Fruit fly (Drosophila melanogaster) whole organism, embryonic: ENCODE data around the gene scramb1.

Experiments
- Antp ChIP-seq: fragments of 200-800 bp; sonication (Bioruptor generic); optimal IDR thresholded peaks from 3 replicates; lab custom pipeline; 2016; ENCODE audit warnings: missing biosample characterization, missing genetic modification characterization
- Bgb ChIP-seq: fragments of 200-800 bp; sonication (Bioruptor generic); IDR thresholded peaks from 2 replicates; pipeline ENCODE4 v1.3.6; 2022; ENCODE audit warnings: missing biosample characterization, missing genetic modification characterization; ENCODE audit not compliant: partially characterized antibody
- CG10654 ChIP-seq: fragments of 200-800 bp; sonication (Bioruptor generic); optimal IDR thresholded peaks from 2 replicates; lab custom pipeline; 2016; ENCODE audit warnings: missing biosample characterization, missing genetic modification characterization
- CG11093 ChIP-seq: fragments of 200-800 bp; sonication (Bioruptor generic); IDR thresholded peaks from 3 replicates; pipeline ENCODE4 v1.3.6; 2022; ENCODE audit warnings: missing biosample characterization, missing genetic modification characterization
- CG12104 ChIP-seq: fragments of 200-800 bp; sonication (Bioruptor generic); optimal IDR thresholded peaks from 3 replicates; lab custom pipeline; 2016; ENCODE audit warnings: missing biosample characterization, missing genetic modification characterization
- CG12155 ChIP-seq: fragments of 200-800 bp; sonication (Bioruptor generic); optimal IDR thresholded peaks from 3 replicates; lab custom pipeline; 2016; ENCODE audit warnings: missing biosample characterization, missing genetic modification characterization
- CG1647 ChIP-seq: fragments of 200-800 bp; sonication (Bioruptor generic); optimal IDR thresholded peaks from 3 replicates; lab custom pipeline; 2016; ENCODE audit warnings: missing biosample characterization, missing genetic modification characterization
- CG16815 ChIP-seq: fragments of 200-800 bp; sonication (Bioruptor generic); optimal IDR thresholded peaks from 3 replicates; lab custom pipeline; 2017; ENCODE audit warnings: missing biosample characterization, mild to moderate bottlenecking, missing genetic modification characterization
- CG17328 ChIP-seq: fragments of 200-800 bp; sonication (Bioruptor generic); IDR thresholded peaks from 2 replicates; pipeline ENCODE4 v1.3.6; 2022; ENCODE audit warnings: missing biosample characterization, missing genetic modification characterization
- CG18619 ChIP-seq: fragments of 200-800 bp; sonication (Bioruptor generic); optimal IDR thresholded peaks from 3 replicates; lab custom pipeline; 2017; ENCODE audit warnings: missing biosample characterization, mild to moderate bottlenecking, missing genetic modification characterization
- CG3281 ChIP-seq: fragments of 200-800 bp; sonication (Bioruptor generic); optimal IDR thresholded peaks from 3 replicates; lab custom pipeline; 2017; ENCODE audit warnings: missing biosample characterization, mild to moderate bottlenecking, missing genetic modification characterization
- CG4424 ChIP-seq: fragments of 200-800 bp; sonication (Bioruptor generic); optimal IDR thresholded peaks from 3 replicates; lab custom pipeline; 2016; ENCODE audit warnings: missing biosample characterization, missing genetic modification characterization
- CG4707 ChIP-seq: fragments of 200-800 bp; sonication (Bioruptor generic); optimal IDR thresholded peaks from 2 replicates; lab custom pipeline; 2018; ENCODE audit warnings: missing biosample characterization, mild to moderate bottlenecking, missing genetic modification characterization, moderate library complexity
- CG6854 ChIP-seq: fragments of 200-800 bp; sonication (Bioruptor generic); optimal IDR thresholded peaks from 3 replicates; lab custom pipeline; 2017; ENCODE audit warnings: missing biosample characterization, mild to moderate bottlenecking, missing genetic modification characterization
- CG8290 ChIP-seq, 3 experiments: fragments of 200-800 bp; sonication (Bioruptor generic); optimal IDR thresholded peaks; 2 replicates each; lab custom pipeline; 2016 to 2019; ENCODE audit warnings: missing biosample characterization in 3 of 3, missing genetic modification characterization in 3 of 3, mild to moderate bottlenecking in 2 of 3, moderate library complexity in 1 of 3
- CTCF ChIP-seq: fragments of 200-800 bp; sonication (Bioruptor generic); optimal IDR thresholded peaks from 2 replicates; lab custom pipeline; 2017; ENCODE audit warnings: missing biosample characterization, mild to moderate bottlenecking, missing genetic modification characterization, moderate library complexity
- Chrac-16 ChIP-seq: fragments of 200-800 bp; sonication (Bioruptor generic); optimal IDR thresholded peaks from 3 replicates; lab custom pipeline; 2016; ENCODE audit warnings: missing biosample characterization, missing genetic modification characterization
- CoRest ChIP-seq: fragments of 200-800 bp; sonication (Bioruptor generic); optimal IDR thresholded peaks from 3 replicates; lab custom pipeline; 2018; ENCODE audit warnings: missing biosample characterization, mild to moderate bottlenecking, missing genetic modification characterization, moderate library complexity
- Dad ChIP-seq: fragments of 200-800 bp; sonication (Bioruptor generic); optimal IDR thresholded peaks from 3 replicates; lab custom pipeline; 2016; ENCODE audit warnings: missing biosample characterization, missing genetic modification characterization
- Dbx ChIP-seq: fragments of 200-800 bp; sonication (Bioruptor generic); IDR thresholded peaks from 3 replicates; pipeline ENCODE4 v1.3.6; 2022; ENCODE audit warnings: missing biosample characterization, missing genetic modification characterization
- E2f1 ChIP-seq: fragments of 200-800 bp; sonication (Bioruptor generic); IDR thresholded peaks from 2 replicates; pipeline ENCODE4 v1.3.6; 2022; ENCODE audit warnings: missing biosample characterization, missing genetic modification characterization
- Ets65A ChIP-seq: fragments of 200-800 bp; sonication (Bioruptor generic); peaks from one replicate; lab custom pipeline; 2016; ENCODE audit warnings: missing biosample characterization, missing genetic modification characterization
- Hmr ChIP-seq: fragments of 200-800 bp; sonication (Bioruptor generic); optimal IDR thresholded peaks from 3 replicates; lab custom pipeline; 2017; ENCODE audit warnings: mild to moderate bottlenecking, missing biosample characterization, missing genetic modification reagents, missing genetic modification characterization
- Hr3 ChIP-seq: fragments of 200-800 bp; sonication (Bioruptor generic); optimal IDR thresholded peaks from 3 replicates; lab custom pipeline; 2016; ENCODE audit warnings: missing biosample characterization, missing genetic modification characterization
- MESR4 ChIP-seq: fragments of 200-800 bp; sonication (Bioruptor generic); optimal IDR thresholded peaks from 2 replicates; lab custom pipeline; 2018; ENCODE audit warnings: missing biosample characterization, mild to moderate bottlenecking, missing genetic modification characterization, moderate library complexity
- MTF-1 ChIP-seq: fragments of 200-800 bp; sonication (Bioruptor generic); optimal IDR thresholded peaks from 2 replicates; lab custom pipeline; 2018; ENCODE audit warnings: missing biosample characterization, mild to moderate bottlenecking, missing genetic modification characterization, borderline replicate concordance
- Oaz ChIP-seq: fragments of 200-800 bp; sonication (Bioruptor generic); IDR thresholded peaks from 2 replicates; pipeline ENCODE4 v1.3.6; 2022; ENCODE audit warnings: missing biosample characterization, missing genetic modification characterization
- Ravus ChIP-seq: fragments of 200-800 bp; sonication (Bioruptor generic); IDR thresholded peaks from 2 replicates; pipeline ENCODE4 v1.3.6; 2022; ENCODE audit warnings: missing biosample characterization, missing genetic modification characterization
- Rx ChIP-seq: fragments of 200-800 bp; sonication (Bioruptor generic); IDR thresholded peaks from 2 replicates; pipeline ENCODE4 v1.3.6; 2022; ENCODE audit warnings: missing biosample characterization, missing genetic modification characterization
- Sox102F ChIP-seq: fragments of 200-800 bp; sonication (Bioruptor generic); optimal IDR thresholded peaks from 2 replicates; lab custom pipeline; 2018; ENCODE audit warnings: missing biosample characterization, mild to moderate bottlenecking, missing genetic modification characterization, moderate library complexity
- Xrp1 ChIP-seq: fragments of 200-800 bp; sonication (Bioruptor generic); IDR thresholded peaks from 2 replicates; pipeline ENCODE4 v1.3.6; 2022; ENCODE audit warnings: missing biosample characterization, missing genetic modification characterization
- aop ChIP-seq: fragments of 200-800 bp; sonication (Bioruptor generic); IDR thresholded peaks from 2 replicates; pipeline ENCODE4 v1.3.6; 2022; ENCODE audit warnings: missing biosample characterization, missing genetic modification characterization
- ap ChIP-seq: fragments of 200-800 bp; sonication (Bioruptor generic); IDR thresholded peaks from 2 replicates; pipeline ENCODE4 v1.3.6; 2022; ENCODE audit warnings: missing biosample characterization, missing genetic modification characterization
- ash1 ChIP-seq: fragments of 200-800 bp; sonication (Bioruptor generic); optimal IDR thresholded peaks from 2 replicates; lab custom pipeline; 2018; ENCODE audit warnings: missing biosample characterization, mild to moderate bottlenecking, missing genetic modification characterization
- croc ChIP-seq: fragments of 200-800 bp; sonication (Bioruptor generic); conservative IDR thresholded peaks from 3 replicates; pipeline ENCODE4 v1.3.6; 2022; ENCODE audit warnings: missing biosample characterization, missing genetic modification characterization
- da ChIP-seq: fragments of 200-800 bp; sonication (Bioruptor generic); optimal IDR thresholded peaks from 2 replicates; lab custom pipeline; 2016; ENCODE audit warnings: missing biosample characterization, missing genetic modification characterization
- danr ChIP-seq: fragments of 200-800 bp; sonication (Bioruptor generic); IDR thresholded peaks from 2 replicates; pipeline ENCODE4 v1.3.6; 2022; ENCODE audit warnings: missing biosample characterization, missing genetic modification characterization
- dati ChIP-seq: fragments of 200-800 bp; sonication (Bioruptor generic); IDR thresholded peaks from 2 replicates; pipeline ENCODE4 v1.3.6; 2022; ENCODE audit warnings: missing biosample characterization, missing genetic modification characterization
- dpn ChIP-seq, 2 experiments: fragments of 200-800 bp; sonication (Bioruptor generic); optimal IDR thresholded peaks; 3 replicates each; lab custom pipeline; 2016; ENCODE audit warnings: missing biosample characterization in 2 of 2, missing genetic modification characterization in 2 of 2
- eve ChIP-seq, 2 experiments: fragments of >200 bp; optimal IDR thresholded peaks; 2 replicates each; lab custom pipeline; 2017; ENCODE audit warnings: missing biosample characterization in 2 of 2, missing genetic modification characterization in 2 of 2
- fd64A ChIP-seq: fragments of 200-800 bp; sonication (Bioruptor generic); optimal IDR thresholded peaks from 3 replicates; lab custom pipeline; 2018; ENCODE audit warnings: missing biosample characterization, mild to moderate bottlenecking, missing genetic modification characterization
- gro ChIP-seq: fragments of 200-800 bp; sonication (Bioruptor generic); optimal IDR thresholded peaks from 2 replicates; lab custom pipeline; 2016; ENCODE audit warnings: missing biosample characterization, missing genetic modification characterization
- insv ChIP-seq, 2 experiments: fragments of 200-800 bp; sonication (Bioruptor generic); optimal IDR thresholded peaks; 3 replicates each; lab custom pipeline; 2016 to 2018; ENCODE audit warnings: missing biosample characterization in 2 of 2, missing genetic modification characterization in 2 of 2
- jing ChIP-seq: fragments of 200-800 bp; sonication (Bioruptor generic); optimal IDR thresholded peaks from 2 replicates; lab custom pipeline; 2018; ENCODE audit warnings: missing biosample characterization, mild to moderate bottlenecking, missing genetic modification characterization
- jumu ChIP-seq: fragments of 200-800 bp; sonication (Bioruptor generic); optimal IDR thresholded peaks from 3 replicates; lab custom pipeline; 2016; ENCODE audit warnings: missing biosample characterization, missing genetic modification characterization
- mirr ChIP-seq: fragments of 200-800 bp; sonication (Bioruptor generic); optimal IDR thresholded peaks from 3 replicates; lab custom pipeline; 2018; ENCODE audit warnings: missing biosample characterization, mild to moderate bottlenecking, missing genetic modification characterization
- nau ChIP-seq: fragments of 200-800 bp; sonication (Bioruptor generic); optimal IDR thresholded peaks from 3 replicates; lab custom pipeline; 2017; ENCODE audit warnings: missing biosample characterization, mild to moderate bottlenecking, missing genetic modification characterization, missing genetic modification reagents
- pfk ChIP-seq: fragments of 200-800 bp; sonication (Bioruptor generic); optimal IDR thresholded peaks from 2 replicates; lab custom pipeline; 2018; ENCODE audit warnings: missing biosample characterization, mild to moderate bottlenecking, missing genetic modification characterization, moderate library complexity
- scrt ChIP-seq: fragments of 200-800 bp; sonication (Bioruptor generic); optimal IDR thresholded peaks from 2 replicates; lab custom pipeline; 2018; ENCODE audit warnings: missing biosample characterization, mild to moderate bottlenecking, missing genetic modification characterization, moderate library complexity
- sens ChIP-seq: fragments of 200-800 bp; sonication (Bioruptor generic); peaks from one replicate; lab custom pipeline; 2016; ENCODE audit warnings: missing biosample characterization, missing genetic modification characterization
- slp2 ChIP-seq: fragments of 200-800 bp; sonication (Bioruptor generic); optimal IDR thresholded peaks from 2 replicates; lab custom pipeline; 2016; ENCODE audit warnings: missing biosample characterization, missing genetic modification characterization
- stwl ChIP-seq: fragments of 200-800 bp; sonication (Bioruptor generic); optimal IDR thresholded peaks from 3 replicates; lab custom pipeline; 2018; ENCODE audit warnings: missing biosample characterization, mild to moderate bottlenecking, missing genetic modification characterization, moderate library complexity
- twi ChIP-seq: fragments of 200-800 bp; optimal IDR thresholded peaks from 2 replicates; lab custom pipeline; 2019; ENCODE audit warnings: missing biosample characterization, mild to moderate bottlenecking, missing genetic modification characterization, moderate library complexity

The scramb1 gene

dm6 chr3L:10185924-10186323 lies 39.1 kb downstream of the scramb1 start, which contains the start of gene dpr10 (continued):
- TF ChIP-seq Antp, result no peak
- TF ChIP-seq CG17328, result no peak
- no peak for TF ChIP-seq slp2
- TF ChIP-seq Chrac-16 (GFP tag; lab: Kevin White, UChicago), result no peak
- TF ChIP-seq fd64A, result no peak
- no peak for TF ChIP-seq danr (GFP tag; lab: Robert Waterston, UW)
- no peak for TF ChIP-seq CG3281
- no peak for TF ChIP-seq jumu (GFP tag; lab: Kevin White, UChicago)
- no peak for TF ChIP-seq CG12104 (GFP tag; lab: Kevin White, UChicago)
- no peak for TF ChIP-seq CG10654
- TF ChIP-seq Sox102F (GFP tag; lab: Kevin White, UChicago), result no peak
- no peak for TF ChIP-seq ap (GFP tag; lab: Robert Waterston, UW)
- TF ChIP-seq Oaz (GFP tag; lab: Robert Waterston, UW), result no peak
- no peak for TF ChIP-seq ash1 (GFP tag; lab: Kevin White, UChicago)
- TF ChIP-seq sens (GFP tag; lab: Kevin White, UChicago), result no peak
- no peak for TF ChIP-seq CG12155 (GFP tag; lab: Kevin White, UChicago)
- no peak for TF ChIP-seq CG4707 (GFP tag; lab: Kevin White, UChicago)
- no peak for TF ChIP-seq jing (GFP tag; lab: Kevin White, UChicago)
- no peak for TF ChIP-seq CTCF
- peak; percentile 40 for TF ChIP-seq scrt (GFP tag; lab: Kevin White, UChicago)
- no peak for TF ChIP-seq eve (GFP tag; optimal IDR thresholded peaks at IDR 0.05; lab: Kevin White, UChicago)
- no peak for TF ChIP-seq da
- TF ChIP-seq CG8290 (GFP tag; optimal IDR thresholded peaks at IDR 0.05; lab: Kevin White, UChicago), result no peak
- TF ChIP-seq CG8290 (tag; optimal IDR thresholded peaks at IDR 0.05; lab: Kevin White, UChicago), result peak in 1 of 2 experiments; percentile 51
- TF ChIP-seq nau (GFP tag; lab: Kevin White, UChicago), result no peak
- no peak for TF ChIP-seq twi (tag; lab: Kevin White, UChicago)
- no peak for TF ChIP-seq Rx (GFP tag; lab: Robert Waterston, UW)
- peak; percentile 33; the same call in 1 of the 2 replicates for TF ChIP-seq Bgb (GFP tag; lab: Robert Waterston, UW)
- no peak for TF ChIP-seq dpn (GFP tag; optimal IDR thresholded peaks at IDR 0.05; lab: Kevin White, UChicago)
- peak; percentile 28 for TF ChIP-seq mirr (GFP tag; lab: Kevin White, UChicago)
- TF ChIP-seq CoRest, result no peak
- no peak for TF ChIP-seq E2f1 (GFP tag; lab: Robert Waterston, UW)
- no peak for TF ChIP-seq CG6854 (GFP tag; lab: Kevin White, UChicago)
- TF ChIP-seq Xrp1 (GFP tag; lab: Robert Waterston, UW), result no peak
- TF ChIP-seq CG18619 (GFP tag; lab: Kevin White, UChicago), result no peak
- no peak for TF ChIP-seq stwl
- no peak for TF ChIP-seq CG16815 (GFP tag; lab: Kevin White, UChicago)
- no peak for TF ChIP-seq Dbx
- TF ChIP-seq CG1647 (GFP tag; lab: Kevin White, UChicago), result no peak
- no peak for TF ChIP-seq Dad (GFP tag; lab: Kevin White, UChicago)
- TF ChIP-seq MTF-1 (GFP tag; lab: Kevin White, UChicago), result no peak
- TF ChIP-seq croc, result no peak
- no peak for TF ChIP-seq CG11093
- TF ChIP-seq insv (GFP tag; optimal IDR thresholded peaks at IDR 0.05; lab: Kevin White, UChicago), result no peak
- no peak for TF ChIP-seq aop (GFP tag; lab: Robert Waterston, UW)
- peak; percentile 21 for TF ChIP-seq Hmr (GFP tag; lab: Kevin White, UChicago)
- no peak for TF ChIP-seq CG4424
- no peak for TF ChIP-seq gro (GFP tag; lab: Kevin White, UChicago)
- no peak for TF ChIP-seq pfk (GFP tag; lab: Kevin White, UChicago)
- no peak for TF ChIP-seq dati (GFP tag; lab: Robert Waterston, UW)
- TF ChIP-seq Hr3 (GFP tag; lab: Kevin White, UChicago), result no peak
- TF ChIP-seq Ravus (GFP tag; lab: Robert Waterston, UW), result no peak
- TF ChIP-seq MESR4, result no peak
- peak; percentile 88 for TF ChIP-seq Ets65A (GFP tag; lab: Kevin White, UChicago)
